Worm (Caenorhabditis elegans) whole organism, midembryonic: Measurements from ENCODE around the gene F52G3.7.

Experiments used
- T22C8.4 ChIP-seq: fragments of 200-800 bp; sonication (Bioruptor generic); IDR thresholded peaks from 2 replicates; pipeline ENCODE4 v1.3.6; 2022; ENCODE audit warnings: missing genetic modification characterization, missing compliant biosample characterization
- flt-1 ChIP-seq: fragments of 200-800 bp; sonication (Bioruptor generic); IDR thresholded peaks from 2 replicates; pipeline ENCODE4 v1.3.6; 2022; ENCODE audit warnings: missing genetic modification characterization, missing compliant biosample characterization
- klf-2 ChIP-seq: fragments of 200-800 bp; sonication (Bioruptor generic); conservative IDR thresholded peaks from 2 replicates; pipeline ENCODE4 v1.3.6; 2022; ENCODE audit warnings: missing genetic modification reagents, missing genetic modification characterization, missing compliant biosample characterization
- med-1 ChIP-seq: sonication (generic microtip); optimal IDR thresholded peaks from 2 replicates; lab custom pipeline; 2017; ENCODE audit warnings: missing genetic modification characterization, mild to moderate bottlenecking, missing compliant biosample characterization, antibody characterized with exemption, missing genetic modification reagents; ENCODE audit not compliant: insufficient read depth
- ref-1 ChIP-seq: fragments of 200-800 bp; sonication (Bioruptor generic); conservative IDR thresholded peaks from 2 replicates; pipeline ENCODE4 v1.3.6; 2022; ENCODE audit warnings: missing genetic modification reagents, missing genetic modification characterization, missing compliant biosample characterization
- tab-1 ChIP-seq: fragments of 200-800 bp; sonication (Bioruptor generic); IDR thresholded peaks from 2 replicates; pipeline ENCODE4 v1.3.6; 2022; ENCODE audit warnings: missing genetic modification characterization, missing compliant biosample characterization

- TF ChIP-seq med-1 (GFP tag; lab: Kevin White, UChicago) (no peak), tab-1 (GFP tag; lab: Robert Waterston, UW) (no peak), T22C8.4 (no peak), flt-1 (GFP tag; lab: Robert Waterston, UW) (no peak), klf-2 (no peak), ref-1 (GFP tag; lab: Robert Waterston, UW) (no peak)
Measured at ce11 chrX:17013162-17013561, 49.4 kb downstream of the F52G3.7 start, which contains the start of gene F35B3.3.
